Fruit fly (Drosophila melanogaster): ENCODE measurements around the gene CG14154.

dm6 chr3L:10647158-10647557 is 5.5 kb downstream of the CG14154 start:
- no peak for TF ChIP-seq CG13204 (GFP tag; optimal IDR thresholded peaks at IDR 0.05)
- TF ChIP-seq EcR (GFP tag; optimal IDR thresholded peaks at IDR 0.05), result no peak
- no peak for TF ChIP-seq Pif1B (GFP tag; optimal IDR thresholded peaks at IDR 0.05)
- TF ChIP-seq D1 (tag; optimal IDR thresholded peaks at IDR 0.05), result no peak
- no peak for TF ChIP-seq CG34367 (tag; optimal IDR thresholded peaks at IDR 0.05)
- no peak for TF ChIP-seq CG15710 (tag; optimal IDR thresholded peaks at IDR 0.05)
- no peak for TF ChIP-seq Ets98B (GFP tag; IDR thresholded peaks at IDR 0.05)
- no peak for TF ChIP-seq CG4496 (GFP tag; IDR thresholded peaks at IDR 0.05)

All from whole organism, pupa.